Fruit fly (Drosophila melanogaster) whole organism, embryonic: ENCODE measurements around the gene tau.

Experiments used
- CG10959 ChIP-seq: fragments of 200-800 bp; sonication (Bioruptor generic); IDR thresholded peaks from 2 replicates; pipeline ENCODE4 v1.3.6; 2022; ENCODE audit warnings: missing biosample characterization, missing genetic modification characterization
- CG17359 ChIP-seq: fragments of 200-800 bp; sonication (Bioruptor generic); optimal IDR thresholded peaks from 3 replicates; lab custom pipeline; 2018; ENCODE audit warnings: missing biosample characterization, mild to moderate bottlenecking, missing genetic modification characterization, moderate library complexity
- CG4707 ChIP-seq: fragments of 200-800 bp; sonication (Bioruptor generic); optimal IDR thresholded peaks from 2 replicates; lab custom pipeline; 2018; ENCODE audit warnings: missing biosample characterization, mild to moderate bottlenecking, missing genetic modification characterization, moderate library complexity
- CG7928 ChIP-seq: fragments of 200-800 bp; sonication (Bioruptor generic); optimal IDR thresholded peaks from 2 replicates; lab custom pipeline; 2017; ENCODE audit warnings: missing biosample characterization, mild to moderate bottlenecking, missing genetic modification characterization
- Hsf ChIP-seq: fragments of 200-800 bp; sonication (Bioruptor generic); optimal IDR thresholded peaks from 3 replicates; lab custom pipeline; 2016; ENCODE audit warnings: missing biosample characterization, missing genetic modification characterization
- Sox100B ChIP-seq: fragments of 200-800 bp; sonication (Bioruptor generic); optimal IDR thresholded peaks from 3 replicates; lab custom pipeline; 2018; ENCODE audit warnings: missing biosample characterization, mild to moderate bottlenecking, missing genetic modification characterization
- Taf1 ChIP-seq: fragments of 200-800 bp; sonication (Bioruptor generic); IDR thresholded peaks from 2 replicates; pipeline ENCODE4 v1.3.6; 2022; ENCODE audit warnings: missing biosample characterization, missing genetic modification characterization
- jing ChIP-seq: fragments of 200-800 bp; sonication (Bioruptor generic); optimal IDR thresholded peaks from 2 replicates; lab custom pipeline; 2018; ENCODE audit warnings: missing biosample characterization, mild to moderate bottlenecking, missing genetic modification characterization

- no peak for TF ChIP-seq CG4707
- no peak for TF ChIP-seq CG10959 (GFP tag; lab: Robert Waterston, UW)
- TF ChIP-seq Taf1 = no peak
- no peak for TF ChIP-seq jing (GFP tag; lab: Kevin White, UChicago)
- TF ChIP-seq Hsf = no peak
- TF ChIP-seq Sox100B = no peak
- no peak for TF ChIP-seq CG17359
- TF ChIP-seq CG7928 (GFP tag; lab: Kevin White, UChicago) = no peak
Measured at dm6 chr3R:27597258-27597657, 59.5 kb downstream of the tau start.
